Fruit fly (Drosophila melanogaster) S2 (cell line): Measurements from ENCODE around the gene ewg.

Source experiments
- CG8478 ChIP-seq: fragments of >200 bp; optimal IDR thresholded peaks from 2 replicates; lab custom pipeline; 2018
- CTCF ChIP-seq, 2 experiments: fragments of >200 bp; optimal IDR thresholded peaks; 2 replicates each; lab custom pipeline; 2018

DNA sequence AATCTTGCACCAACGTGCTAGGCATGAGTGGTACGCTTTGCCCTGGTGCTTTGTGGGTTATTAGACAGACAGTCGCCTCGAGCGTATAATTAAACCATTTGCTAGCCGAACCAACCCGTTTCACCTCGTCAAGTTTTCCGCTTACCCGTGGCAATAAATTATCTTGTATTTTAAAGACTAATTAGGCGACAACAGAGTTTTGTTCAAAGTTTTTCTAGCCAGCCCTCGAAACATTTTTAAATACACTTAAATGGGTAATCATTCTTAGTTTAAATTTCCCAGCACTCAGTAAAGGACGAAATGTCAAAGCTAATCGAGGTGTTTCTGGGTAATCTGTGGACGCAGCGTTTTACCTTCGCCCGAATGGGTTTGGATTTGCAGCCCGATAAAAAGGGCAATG is 35.3 kb upstream of the ewg start, which contains the start of gene Or1a:
- no peak for TF ChIP-seq CTCF (optimal IDR thresholded peaks at IDR 0.05; lab: Kevin White, UChicago)
- TF ChIP-seq CG8478, result no peak
